Worm (Caenorhabditis elegans): Measurements from ENCODE around the gene C17F4.7.
A peak's percentile ranks its signal among the peaks of the same experiment; 100 is the strongest.

DNA sequence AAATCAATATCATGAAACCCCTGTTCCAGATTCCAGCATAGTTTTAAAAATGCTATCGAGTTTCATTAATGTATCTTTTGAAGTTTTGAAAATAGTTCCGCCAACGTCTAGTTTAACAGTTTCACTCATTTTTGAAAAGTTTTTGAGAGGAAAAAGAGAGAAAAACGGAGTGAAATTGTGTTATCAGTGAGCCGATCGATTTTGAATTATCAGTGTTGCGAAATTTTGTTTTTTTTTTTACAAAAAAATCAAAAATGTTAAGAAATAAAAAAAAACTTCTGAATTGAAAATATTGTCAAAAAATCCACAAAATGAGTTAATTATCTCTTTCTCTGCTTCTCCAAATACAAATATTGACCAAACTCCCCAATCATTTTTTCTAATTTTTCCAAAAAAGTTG lies 23.1 kb downstream of the C17F4.7 start, which contains the start of gene ZC239.13:
- no peak for TF ChIP-seq zip-4 (GFP tag; optimal IDR thresholded peaks at IDR 0.05)
- TF ChIP-seq ztf-4 (tag; optimal IDR thresholded peaks at IDR 0.05), result no peak
- TF ChIP-seq mep-1 (tag; optimal IDR thresholded peaks at IDR 0.05), result no peak
- TF ChIP-seq ama-1 (optimal IDR thresholded peaks at IDR 0.05), result no peak
- peak; percentile 21 for TF ChIP-seq elt-2 (tag; optimal IDR thresholded peaks at IDR 0.05)
- no peak for TF ChIP-seq unc-62 (GFP tag; optimal IDR thresholded peaks at IDR 0.05)
- TF ChIP-seq swsn-7 (tag; optimal IDR thresholded peaks at IDR 0.05), result no peak
- no peak for TF ChIP-seq unc-130 (tag; optimal IDR thresholded peaks at IDR 0.05)
- no peak for TF ChIP-seq ztf-11 (tag; optimal IDR thresholded peaks at IDR 0.05)
- no peak for TF ChIP-seq fkh-10 (GFP tag; optimal IDR thresholded peaks at IDR 0.05)
- TF ChIP-seq nhr-11 (tag; optimal IDR thresholded peaks at IDR 0.05), result no peak
